Worm (Caenorhabditis elegans): Measurements from ENCODE around the gene skr-3.

ce11 chrV:16160087-16160486, 39.2 kb downstream of the skr-3 start:
- TF ChIP-seq ZK546.5 (tag; optimal IDR thresholded peaks at IDR 0.05) (no peak), skn-1 (tag; optimal IDR thresholded peaks at IDR 0.05) (no peak), lin-39 (tag; optimal IDR thresholded peaks at IDR 0.05) (no peak), sea-2 (GFP tag; optimal IDR thresholded peaks at IDR 0.05) (no peak), ceh-16 (tag; optimal IDR thresholded peaks at IDR 0.05) (no peak), nhr-76 (tag; optimal IDR thresholded peaks at IDR 0.05) (no peak), nhr-11 (tag; optimal IDR thresholded peaks at IDR 0.05) (no peak), nhr-77 (tag; optimal IDR thresholded peaks at IDR 0.05) (no peak), nhr-23 (tag; optimal IDR thresholded peaks at IDR 0.05) (no peak), unc-39 (tag; optimal IDR thresholded peaks at IDR 0.05) (no peak)

All from whole organism, L3 larva.